Worm (Caenorhabditis elegans) whole organism, young adult: ENCODE results near the gene srw-71.

ENCODE experiments used
- B0035.1 ChIP-seq: sonication (generic microtip); optimal IDR thresholded peaks from 2 replicates; lab custom pipeline; 2016; ENCODE audit warnings: missing genetic modification characterization, mild to moderate bottlenecking, missing compliant biosample characterization, missing genotype, missing genetic modification reagents
- B0336.3 ChIP-seq: fragments of 200-800 bp; sonication (Bioruptor generic); IDR thresholded peaks from 2 replicates; pipeline ENCODE4 v1.3.6; 2022; ENCODE audit warnings: missing genetic modification characterization, missing compliant biosample characterization
- C06A6.2 ChIP-seq: fragments of 200-800 bp; sonication (Bioruptor generic); conservative IDR thresholded peaks from 2 replicates; pipeline ENCODE4 v1.3.6; 2022; ENCODE audit warnings: missing genetic modification characterization, missing compliant biosample characterization
- F22D6.2 ChIP-seq: sonication (generic microtip); optimal IDR thresholded peaks from 2 replicates; lab custom pipeline; 2016; ENCODE audit warnings: mild to moderate bottlenecking, missing genetic modification characterization, missing compliant biosample characterization
- F57C9.4 ChIP-seq: sonication (generic microtip); optimal IDR thresholded peaks from 2 replicates; lab custom pipeline; 2017; ENCODE audit warnings: mild to moderate bottlenecking, missing genetic modification characterization, missing compliant biosample characterization
- T26A5.8 ChIP-seq: sonication (generic microtip); optimal IDR thresholded peaks from 2 replicates; lab custom pipeline; 2016; ENCODE audit warnings: missing genetic modification characterization, missing compliant biosample characterization
- Y56A3A.18 ChIP-seq: fragments of 200-800 bp; sonication (Bioruptor generic); IDR thresholded peaks from 2 replicates; pipeline ENCODE4 v1.3.6; 2022; ENCODE audit warnings: missing genetic modification reagents, missing genetic modification characterization, missing compliant biosample characterization
- Y67H2A.10 ChIP-seq: fragments of 200-800 bp; sonication (Bioruptor generic); conservative IDR thresholded peaks from 2 replicates; pipeline ENCODE4 v1.3.6; 2022; ENCODE audit warnings: missing genetic modification reagents, missing genetic modification characterization, missing compliant biosample characterization
- Y79H2A.3 ChIP-seq: fragments of 200-800 bp; sonication (Bioruptor generic); conservative IDR thresholded peaks from 2 replicates; pipeline ENCODE4 v1.3.6; 2022; ENCODE audit warnings: missing genetic modification reagents, missing genetic modification characterization, missing compliant biosample characterization
- Y95B8A.8 ChIP-seq: fragments of 200-800 bp; sonication (Bioruptor generic); IDR thresholded peaks from 2 replicates; pipeline ENCODE4 v1.3.6; 2022; ENCODE audit warnings: missing genetic modification reagents, missing genetic modification characterization, missing compliant biosample characterization
- akir-1 ChIP-seq: fragments of 200-800 bp; sonication (Bioruptor generic); optimal IDR thresholded peaks from 2 replicates; lab custom pipeline; 2018; ENCODE audit warnings: mild to moderate bottlenecking, missing genetic modification characterization, moderate library complexity, missing compliant biosample characterization
- atf-7 ChIP-seq: sonication (generic microtip); optimal IDR thresholded peaks from 2 replicates; lab custom pipeline; 2017; ENCODE audit warnings: mild to moderate bottlenecking, missing genetic modification characterization, missing compliant biosample characterization
- bed-2 ChIP-seq: fragments of 200-800 bp; sonication (Bioruptor generic); IDR thresholded peaks from 2 replicates; pipeline ENCODE4 v1.3.6; 2022; ENCODE audit warnings: missing genetic modification reagents, missing genetic modification characterization, missing compliant biosample characterization
- cebp-2 ChIP-seq: fragments of 200-800 bp; sonication (Bioruptor generic); IDR thresholded peaks from 2 replicates; pipeline ENCODE4 v1.3.6; 2022; ENCODE audit warnings: missing genetic modification characterization, missing compliant biosample characterization
- ceh-100 ChIP-seq: fragments of 200-800 bp; sonication (Bioruptor generic); IDR thresholded peaks from 2 replicates; pipeline ENCODE4 v1.3.6; 2022; ENCODE audit warnings: missing genetic modification reagents, missing genetic modification characterization, missing compliant biosample characterization
- ceh-27 ChIP-seq: fragments of 200-800 bp; sonication (Bioruptor generic); optimal IDR thresholded peaks from 2 replicates; lab custom pipeline; 2018; ENCODE audit warnings: mild to moderate bottlenecking, missing genetic modification characterization, moderate library complexity, missing compliant biosample characterization
- ceh-79 ChIP-seq: sonication (generic microtip); optimal IDR thresholded peaks from 2 replicates; lab custom pipeline; 2017; ENCODE audit warnings: mild to moderate bottlenecking, missing genetic modification characterization, missing compliant biosample characterization
- dpff-1 ChIP-seq: sonication (generic microtip); optimal IDR thresholded peaks from 2 replicates; lab custom pipeline; 2017; ENCODE audit warnings: mild to moderate bottlenecking, missing genetic modification characterization, missing compliant biosample characterization
- egl-18 ChIP-seq: fragments of 200-800 bp; sonication (Bioruptor generic); IDR thresholded peaks from 2 replicates; pipeline ENCODE4 v1.3.6; 2022; ENCODE audit warnings: missing genetic modification reagents, missing genetic modification characterization, missing compliant biosample characterization
- ets-4 ChIP-seq: fragments of 200-800 bp; sonication (Bioruptor generic); optimal IDR thresholded peaks from 2 replicates; lab custom pipeline; 2018; ENCODE audit warnings: mild to moderate bottlenecking, missing genetic modification characterization, missing compliant biosample characterization
- fkh-3 ChIP-seq: sonication (generic microtip); optimal IDR thresholded peaks from 2 replicates; lab custom pipeline; 2016; ENCODE audit warnings: mild to moderate bottlenecking, missing genetic modification characterization, missing compliant biosample characterization
- gei-17 ChIP-seq: fragments of 200-800 bp; sonication (Bioruptor generic); optimal IDR thresholded peaks from 2 replicates; lab custom pipeline; 2018; ENCODE audit warnings: mild to moderate bottlenecking, missing genetic modification characterization, missing compliant biosample characterization
- him-1 ChIP-seq: sonication (generic microtip); optimal IDR thresholded peaks from 2 replicates; lab custom pipeline; 2016; ENCODE audit warnings: missing genotype, missing genetic modification reagents, missing genetic modification characterization, missing compliant biosample characterization
- hmg-1.2 ChIP-seq: fragments of 200-800 bp; sonication (Bioruptor generic); IDR thresholded peaks from 2 replicates; pipeline ENCODE4 v1.3.6; 2022; ENCODE audit warnings: missing genetic modification reagents, missing genetic modification characterization, missing compliant biosample characterization
- hrde-1 ChIP-seq: sonication (generic microtip); optimal IDR thresholded peaks from 2 replicates; lab custom pipeline; 2016; ENCODE audit warnings: missing genetic modification characterization, mild to moderate bottlenecking, missing compliant biosample characterization, moderate library complexity, missing genotype, missing genetic modification reagents, borderline replicate concordance
- let-607 ChIP-seq, 2 experiments: fragments of 200-800 bp in 1 of 2; sonication (Bioruptor generic) in 1 of 2; sonication (generic microtip) in 1 of 2; optimal IDR thresholded peaks; 2 replicates each; lab custom pipeline; 2016 to 2018; ENCODE audit warnings: mild to moderate bottlenecking in 2 of 2, missing compliant biosample characterization in 2 of 2, missing genetic modification characterization in 2 of 2, moderate library complexity in 2 of 2, missing genotype in 1 of 2
- lin-26 ChIP-seq: fragments of 200-800 bp; sonication (Bioruptor generic); IDR thresholded peaks from 2 replicates; pipeline ENCODE4 v1.3.6; 2022; ENCODE audit warnings: missing genetic modification reagents, missing genetic modification characterization, missing compliant biosample characterization
- lin-40 ChIP-seq: sonication (generic microtip); optimal IDR thresholded peaks from 2 replicates; lab custom pipeline; 2016; ENCODE audit warnings: missing genetic modification characterization, mild to moderate bottlenecking, missing compliant biosample characterization, missing genotype, missing genetic modification reagents
- lin-54 ChIP-seq: fragments of 200-800 bp; sonication (Bioruptor generic); optimal IDR thresholded peaks from 2 replicates; lab custom pipeline; 2018; ENCODE audit warnings: mild to moderate bottlenecking, missing genetic modification characterization, missing compliant biosample characterization
- lsy-27 ChIP-seq: sonication (generic microtip); optimal IDR thresholded peaks from 2 replicates; lab custom pipeline; 2017; ENCODE audit warnings: missing genetic modification characterization, mild to moderate bottlenecking, missing compliant biosample characterization, antibody characterized with exemption, missing genotype, borderline replicate concordance; ENCODE audit not compliant: insufficient read depth
- madf-3 ChIP-seq: fragments of 200-800 bp; sonication (Bioruptor generic); IDR thresholded peaks from 2 replicates; pipeline ENCODE4 v1.3.6; 2022; ENCODE audit warnings: missing genetic modification reagents, missing genetic modification characterization, missing compliant biosample characterization
- mes-4 ChIP-seq: sonication (generic microtip); optimal IDR thresholded peaks from 2 replicates; lab custom pipeline; 2016; ENCODE audit warnings: missing genotype, missing genetic modification characterization, missing compliant biosample characterization
- nfya-2 ChIP-seq: fragments of 200-800 bp; sonication (Bioruptor generic); IDR thresholded peaks from 2 replicates; pipeline ENCODE4 v1.3.6; 2022; ENCODE audit warnings: missing genetic modification reagents, missing genetic modification characterization, missing compliant biosample characterization
- nfyb-1 ChIP-seq: fragments of 200-800 bp; sonication (Bioruptor generic); IDR thresholded peaks from 2 replicates; pipeline ENCODE4 v1.3.6; 2022; ENCODE audit warnings: missing genetic modification reagents, missing genetic modification characterization, missing compliant biosample characterization
- nhr-27 ChIP-seq: fragments of 200-800 bp; sonication (Bioruptor generic); optimal IDR thresholded peaks from 2 replicates; lab custom pipeline; 2018; ENCODE audit warnings: mild to moderate bottlenecking, missing genetic modification characterization, moderate library complexity, missing compliant biosample characterization
- pbrm-1 ChIP-seq: fragments of 200-800 bp; sonication (Bioruptor generic); IDR thresholded peaks from 2 replicates; pipeline ENCODE4 v1.3.6; 2022; ENCODE audit warnings: missing genetic modification reagents, missing genetic modification characterization, missing compliant biosample characterization
- pha-4 ChIP-seq: fragments of 150-350 bp; sonication (generic microtip); optimal IDR thresholded peaks from 2 replicates; lab custom pipeline; 2014; ENCODE audit warnings: missing biosample characterization, missing genetic modification reagents, missing genetic modification characterization
- rec-8 ChIP-seq, 2 experiments: sonication (generic microtip); optimal IDR thresholded peaks; 2 replicates each; lab custom pipeline; 2016; ENCODE audit warnings: mild to moderate bottlenecking in 2 of 2, missing genetic modification characterization in 2 of 2, missing genetic modification reagents in 2 of 2, missing genotype in 2 of 2, missing biosample characterization in 1 of 2, missing compliant biosample characterization in 1 of 2, moderate library complexity in 1 of 2
- sea-2 ChIP-seq: fragments of 200-800 bp; sonication (Bioruptor generic); IDR thresholded peaks from 2 replicates; pipeline ENCODE4 v1.3.6; 2022; ENCODE audit warnings: missing genetic modification characterization, missing compliant biosample characterization
- snpc-1.3 ChIP-seq: sonication (generic microtip); optimal IDR thresholded peaks from 2 replicates; lab custom pipeline; 2017; ENCODE audit warnings: missing genetic modification characterization, mild to moderate bottlenecking, missing compliant biosample characterization, antibody characterized with exemption, moderate library complexity, missing genotype, missing genetic modification reagents; ENCODE audit not compliant: insufficient read depth
- sptf-2 ChIP-seq: fragments of 200-800 bp; sonication (Bioruptor generic); optimal IDR thresholded peaks from 2 replicates; lab custom pipeline; 2018; ENCODE audit warnings: mild to moderate bottlenecking, missing genetic modification characterization, missing compliant biosample characterization
- tlf-1 ChIP-seq: fragments of 200-800 bp; sonication (Bioruptor generic); optimal IDR thresholded peaks from 2 replicates; lab custom pipeline; 2018; ENCODE audit warnings: mild to moderate bottlenecking, missing genetic modification characterization, missing compliant biosample characterization
- unc-130 ChIP-seq: sonication (generic microtip); optimal IDR thresholded peaks from 2 replicates; lab custom pipeline; 2016; ENCODE audit warnings: missing genetic modification reagents, missing genetic modification characterization, missing compliant biosample characterization
- unc-62 ChIP-seq: fragments of 150-350 bp; optimal IDR thresholded peaks from 2 replicates; lab custom pipeline; 2014; ENCODE audit warnings: missing biosample characterization, missing genetic modification reagents, missing genetic modification characterization
- xnd-1 ChIP-seq: sonication (generic microtip); optimal IDR thresholded peaks from 2 replicates; lab custom pipeline; 2016; ENCODE audit warnings: missing genotype, missing genetic modification reagents, missing genetic modification characterization, missing compliant biosample characterization
- zim-3 ChIP-seq: sonication (generic microtip); optimal IDR thresholded peaks from 2 replicates; lab custom pipeline; 2017; ENCODE audit warnings: mild to moderate bottlenecking, missing genetic modification characterization, moderate library complexity, missing compliant biosample characterization
- ztf-18 ChIP-seq: sonication (generic microtip); optimal IDR thresholded peaks from 2 replicates; lab custom pipeline; 2016; ENCODE audit warnings: missing genotype, mild to moderate bottlenecking, missing genetic modification characterization, missing compliant biosample characterization
- ztf-22 ChIP-seq: fragments of 200-800 bp; sonication (Bioruptor generic); optimal IDR thresholded peaks from 2 replicates; lab custom pipeline; 2018; ENCODE audit warnings: mild to moderate bottlenecking, missing genetic modification characterization, moderate library complexity, missing compliant biosample characterization

srw-71 gene

ce11 chrV:7434805-7435363, 4.0 kb upstream of the srw-71 start (continued):
- TF ChIP-seq ceh-79 (tag; lab: Kevin White, UChicago) (no peak), xnd-1 (tag; lab: Kevin White, UChicago) (no peak), lin-40 (tag; lab: Kevin White, UChicago) (peak; percentile 26), lin-26 (GFP tag; lab: Robert Waterston, UW) (no peak), cebp-2 (GFP tag; lab: Robert Waterston, UW) (no peak), rec-8 (tag; optimal IDR thresholded peaks at IDR 0.05; lab: Kevin White, UChicago) (no peak), tlf-1 (GFP tag; lab: Kevin White, UChicago) (peak; percentile 13), snpc-1.3 (tag; lab: Kevin White, UChicago) (no peak), ztf-22 (no peak), mes-4 (no peak), akir-1 (GFP tag; lab: Kevin White, UChicago) (no peak), him-1 (tag; lab: Kevin White, UChicago) (no peak), B0035.1 (no peak), nhr-27 (tag; lab: Kevin White, UChicago) (no peak), hrde-1 (tag; lab: Kevin White, UChicago) (no peak), ets-4 (GFP tag; lab: Kevin White, UChicago) (no peak), sea-2 (GFP tag; lab: Robert Waterston, UW) (no peak), let-607 (tag; optimal IDR thresholded peaks at IDR 0.05; lab: Kevin White, UChicago) (no peak), ztf-18 (no peak), madf-3 (no peak), unc-130 (GFP tag; lab: Kevin White, UChicago) (no peak), T26A5.8 (tag; lab: Kevin White, UChicago) (no peak), Y79H2A.3 (GFP tag; lab: Robert Waterston, UW) (no peak), dpff-1 (tag; lab: Kevin White, UChicago) (no peak), Y95B8A.8 (GFP tag; lab: Robert Waterston, UW) (no peak), pha-4 (peak; percentile 76), C06A6.2 (GFP tag; lab: Robert Waterston, UW) (no peak), pbrm-1 (GFP tag; lab: Robert Waterston, UW) (no peak), F57C9.4 (no peak), zim-3 (tag; lab: Kevin White, UChicago) (no peak), Y67H2A.10 (GFP tag; lab: Robert Waterston, UW) (no peak), atf-7 (no peak), F22D6.2 (tag; lab: Kevin White, UChicago) (no peak), fkh-3 (tag; lab: Kevin White, UChicago) (no peak), nfyb-1 (GFP tag; lab: Robert Waterston, UW) (peak; percentile 55), bed-2 (GFP tag; lab: Robert Waterston, UW) (no peak), nfya-2 (GFP tag; lab: Robert Waterston, UW) (no peak), hmg-1.2 (peak; percentile 32; the same call in 1 of the 2 replicates), Y56A3A.18 (GFP tag; lab: Robert Waterston, UW) (0 out of 2 replicates have a peak, but pooled peaks have one; percentile 29), sptf-2 (no peak), lin-54 (peak; percentile 9), ceh-27 (peak; percentile 52), unc-62 (GFP tag; lab: Kevin White, UChicago) (no peak), gei-17 (no peak), lsy-27 (no peak), ceh-100 (GFP tag; lab: Robert Waterston, UW) (no peak), egl-18 (GFP tag; lab: Robert Waterston, UW) (no peak), B0336.3 (no peak)
